Worm (Caenorhabditis elegans) whole organism, L4 larva: Measurements from ENCODE around the gene srw-33.

Experiments
- F49E8.2 ChIP-seq: sonication (generic microtip); optimal IDR thresholded peaks from 2 replicates; lab custom pipeline; 2016; ENCODE audit warnings: missing compliant biosample characterization, mild to moderate bottlenecking, missing genetic modification characterization, borderline replicate concordance
- Y5F2A.4 ChIP-seq: fragments of 200-800 bp; sonication (Bioruptor generic); optimal IDR thresholded peaks from 2 replicates; lab custom pipeline; 2018; ENCODE audit warnings: mild to moderate bottlenecking, missing genetic modification characterization, missing compliant biosample characterization
- dmd-8 ChIP-seq: fragments of 200-800 bp; sonication (Bioruptor generic); IDR thresholded peaks from 2 replicates; pipeline ENCODE4 v1.3.6; 2022; ENCODE audit warnings: missing genetic modification characterization, missing compliant biosample characterization
- egl-27 ChIP-seq: sonication (generic microtip); optimal IDR thresholded peaks from 3 replicates; lab custom pipeline; 2017; ENCODE audit warnings: missing biosample characterization, missing genetic modification reagents, missing genetic modification characterization
- lin-39 ChIP-seq: fragments of 150-350 bp; optimal IDR thresholded peaks from 2 replicates; lab custom pipeline; 2014; ENCODE audit warnings: missing biosample characterization, missing genetic modification reagents, missing genetic modification characterization
- mdl-1 ChIP-seq, 2 experiments: fragments of 150-350 bp in 1 of 2; sonication (generic microtip) in 1 of 2; optimal IDR thresholded peaks; 2 replicates each; lab custom pipeline; 2014 to 2017; ENCODE audit warnings: missing biosample characterization in 2 of 2, missing genetic modification characterization in 2 of 2
- nhr-11 ChIP-seq: fragments of 150-350 bp; optimal IDR thresholded peaks from 2 replicates; lab custom pipeline; 2014; ENCODE audit warnings: missing biosample characterization, missing genetic modification characterization
- nhr-28 ChIP-seq: fragments of 150-350 bp; optimal IDR thresholded peaks from 2 replicates; lab custom pipeline; 2014; ENCODE audit warnings: missing biosample characterization, missing genetic modification characterization
- pha-4 ChIP-seq, 2 experiments: fragments of 150-350 bp in 1 of 2; fragments of 200-800 bp in 1 of 2; sonication (Bioruptor generic) in 1 of 2; IDR thresholded peaks in 1 of 2; optimal IDR thresholded peaks in 1 of 2; 2 replicates each; pipeline versions ENCODE4 v1.3.6 to Lab custom; 2014 to 2022; ENCODE audit warnings: missing genetic modification characterization in 2 of 2, missing genetic modification reagents in 2 of 2, missing biosample characterization in 1 of 2, missing compliant biosample characterization in 1 of 2
- snpc-4 ChIP-seq: fragments of 150-350 bp; optimal IDR thresholded peaks from 2 replicates; lab custom pipeline; 2014; ENCODE audit warnings: missing biosample characterization, missing genetic modification characterization

DNA sequence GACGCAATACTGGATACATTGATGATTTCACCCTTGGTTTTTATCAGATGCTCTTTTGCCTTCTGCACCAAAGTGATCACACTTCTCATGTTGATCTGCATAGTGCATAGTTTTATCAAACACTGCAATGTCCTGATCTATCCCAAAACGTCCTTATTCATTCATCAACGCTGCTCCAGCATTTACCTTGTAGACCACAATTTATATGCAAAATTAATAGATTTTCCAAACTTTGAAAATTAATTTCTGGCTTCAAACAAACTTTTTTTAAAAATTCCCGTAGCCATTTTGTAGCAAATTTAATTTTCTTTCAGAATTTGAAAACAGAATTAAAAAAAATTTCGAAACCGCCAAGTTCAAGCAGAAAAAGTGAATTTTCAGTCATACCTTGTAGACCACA is 33.2 kb upstream of the srw-33 start, which contains the start of gene C06B8.3:
- TF ChIP-seq snpc-4 (tag; lab: Kevin White, UChicago) (no peak), mdl-1 (tag; optimal IDR thresholded peaks at IDR 0.05; lab: Kevin White, UChicago) (no peak), Y5F2A.4 (GFP tag; lab: Kevin White, UChicago) (no peak), egl-27 (tag; lab: Kevin White, UChicago) (no peak), nhr-28 (tag; lab: Kevin White, UChicago) (no peak), pha-4 (GFP tag; IDR thresholded peaks at IDR 0.05; lab: Robert Waterston, UW) (no peak), pha-4 (tag; optimal IDR thresholded peaks at IDR 0.05; lab: Kevin White, UChicago) (no peak), nhr-11 (tag; lab: Kevin White, UChicago) (no peak), dmd-8 (GFP tag; lab: Robert Waterston, UW) (no peak), F49E8.2 (tag; lab: Kevin White, UChicago) (no peak), lin-39 (tag; lab: Kevin White, UChicago) (no peak)
